Fruit fly (Drosophila melanogaster): ENCODE measurements around the gene Hr38.

The Hr38 gene

DNA sequence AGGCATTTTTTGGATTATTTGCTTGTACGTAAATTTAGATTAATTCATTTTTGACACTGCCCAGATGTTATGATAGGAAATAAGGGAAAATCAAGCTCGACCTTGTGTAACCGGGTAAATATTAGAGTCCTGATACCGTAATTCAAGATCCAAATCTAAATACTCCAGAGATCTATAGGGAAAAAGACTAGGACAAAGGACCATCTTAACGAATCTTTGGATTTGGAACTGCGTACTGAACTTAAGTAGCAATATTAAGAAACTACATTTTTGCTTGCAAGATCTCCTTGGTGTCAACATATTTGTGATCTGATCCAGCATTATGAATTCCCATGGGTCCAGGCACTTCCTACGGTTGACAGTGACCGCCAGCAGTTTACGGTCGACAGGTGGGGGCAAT is 12.1 kb upstream of the Hr38 start, which contains the start of gene CG9316:
CG9316 (minus strand) TSS at position 101 of the 400 bp plus-strand sequence.
- TF ChIP-seq CG17801 (GFP tag; optimal IDR thresholded peaks at IDR 0.05; ENCODE audit: partially characterized antibody), result no peak

dm6 chr2L:20724024-20724423 is 9.6 kb upstream of the Hr38 start:
- no peak for TF ChIP-seq CG17801 (GFP tag; optimal IDR thresholded peaks at IDR 0.05; ENCODE audit: partially characterized antibody)

DNA sequence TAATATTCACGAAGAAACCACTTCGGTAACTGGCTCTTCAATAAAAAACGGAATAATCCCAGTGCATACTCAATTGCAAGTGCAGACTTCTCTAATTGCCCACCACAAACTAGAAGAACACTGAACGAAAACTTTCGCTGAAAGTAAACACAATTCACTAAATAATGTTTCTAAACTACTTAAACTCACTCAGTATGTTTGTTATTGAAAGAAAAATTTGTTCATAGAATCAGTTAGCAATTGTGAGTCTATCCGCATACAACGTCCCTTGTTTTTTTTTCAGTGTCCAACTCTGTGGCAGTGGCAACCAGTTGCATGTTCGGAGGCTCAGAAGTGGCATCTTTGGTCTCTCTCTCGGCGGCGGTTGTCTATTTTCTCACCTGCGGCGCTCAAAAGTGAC is 7.1 kb upstream of the Hr38 start:
- TF ChIP-seq CG17801 (GFP tag; optimal IDR thresholded peaks at IDR 0.05; ENCODE audit: partially characterized antibody), result no peak

dm6 chr2L:20720011-20720410 is 5.6 kb upstream of the Hr38 start:
- TF ChIP-seq CG17801 (GFP tag; optimal IDR thresholded peaks at IDR 0.05; ENCODE audit: partially characterized antibody), result no peak

DNA sequence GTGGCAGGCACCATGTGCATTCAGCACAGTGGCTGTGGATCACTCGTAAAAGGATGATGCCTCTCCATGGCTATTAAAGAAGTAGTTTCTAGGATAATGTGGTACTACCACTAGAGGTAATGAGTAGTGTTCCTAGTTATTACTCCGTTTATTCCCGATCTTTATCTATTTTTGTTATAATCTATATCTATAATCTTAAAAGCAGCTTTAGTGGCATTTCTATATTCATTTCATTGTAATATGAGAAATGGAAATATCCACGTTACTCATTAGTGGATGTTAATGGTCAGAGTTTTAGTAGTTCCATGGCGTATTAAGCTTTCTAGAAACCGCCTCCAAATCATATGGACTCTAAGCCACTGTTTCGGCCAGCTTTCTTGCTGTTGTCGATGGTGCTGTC is 2.3 kb upstream of the Hr38 start:
- no peak for TF ChIP-seq CG17801 (GFP tag; optimal IDR thresholded peaks at IDR 0.05; ENCODE audit: partially characterized antibody)

DNA sequence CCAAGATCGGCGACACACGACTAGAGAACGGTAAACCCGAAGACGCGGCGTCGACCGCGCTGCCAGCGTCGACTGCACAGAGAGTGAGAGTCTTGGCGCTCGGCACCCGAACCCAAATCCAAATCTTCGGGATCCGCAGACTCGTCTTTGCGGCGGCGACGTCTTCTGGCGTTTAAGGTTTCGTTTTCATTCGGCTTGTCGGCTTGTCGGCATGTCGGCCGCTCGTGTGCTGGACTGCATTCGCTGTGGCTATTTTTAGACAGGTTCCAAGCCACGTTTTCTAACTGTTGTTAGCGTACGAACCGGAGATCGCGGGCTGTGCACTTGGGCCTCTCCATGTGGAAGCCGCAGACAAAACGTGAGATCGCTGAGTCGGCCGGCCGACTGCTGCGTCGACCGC is 1.7 kb upstream of the Hr38 start:
- peak; percentile 19 for TF ChIP-seq CG17801 (GFP tag; optimal IDR thresholded peaks at IDR 0.05; ENCODE audit: partially characterized antibody)

- TF ChIP-seq CG17801 (GFP tag; optimal IDR thresholded peaks at IDR 0.05; ENCODE audit: partially characterized antibody), result no peak
These were observed 8.5 kb downstream of the Hr38 start for dm6 chr2L:20705869-20706368.

dm6 chr2L:20704511-20705266 is 9.7 kb downstream of the Hr38 start:
- TF ChIP-seq CG17801 (GFP tag; optimal IDR thresholded peaks at IDR 0.05; ENCODE audit: partially characterized antibody), result no peak

- no peak for TF ChIP-seq CG17801 (GFP tag; optimal IDR thresholded peaks at IDR 0.05; ENCODE audit: partially characterized antibody)
These were observed 13.7 kb downstream of the Hr38 start for dm6 chr2L:20700534-20701239.

DNA sequence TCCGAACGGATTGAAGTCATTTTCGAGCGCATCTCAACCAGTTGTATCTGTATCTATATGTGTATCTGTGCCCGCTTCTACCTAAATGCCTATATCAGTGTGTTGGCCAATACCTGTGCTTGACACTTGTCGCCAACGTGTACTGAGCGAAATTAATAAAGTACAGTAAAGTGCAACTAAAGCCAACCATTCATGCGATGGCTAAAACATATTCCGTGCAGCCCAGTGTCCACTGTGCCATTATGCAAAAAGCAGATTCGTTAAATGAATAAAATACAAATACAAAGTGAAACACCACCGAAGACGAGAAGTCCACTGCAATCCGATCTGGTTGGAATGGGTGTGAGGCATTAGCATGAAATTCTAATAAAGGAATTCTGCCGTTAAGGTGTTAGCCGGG is 19.3 kb downstream of the Hr38 start:
- TF ChIP-seq CG17801 (GFP tag; optimal IDR thresholded peaks at IDR 0.05; ENCODE audit: partially characterized antibody), result no peak

dm6 chr2L:20690055-20690454 is 24.3 kb downstream of the Hr38 start:
- TF ChIP-seq CG17801 (GFP tag; optimal IDR thresholded peaks at IDR 0.05; ENCODE audit: partially characterized antibody), result no peak

dm6 chr2L:20688722-20689121 is 25.7 kb downstream of the Hr38 start:
- TF ChIP-seq CG17801 (GFP tag; optimal IDR thresholded peaks at IDR 0.05; ENCODE audit: partially characterized antibody), result no peak

- no peak for TF ChIP-seq CG17801 (GFP tag; optimal IDR thresholded peaks at IDR 0.05; ENCODE audit: partially characterized antibody)
These were observed 32.2 kb downstream of the Hr38 start, which contains the start of gene CG2617 for dm6 chr2L:20682136-20682733. Gene CG2617, plus strand, starts transcription at chr2L:20682368.

- peak; percentile 57 for TF ChIP-seq CG17801 (GFP tag; optimal IDR thresholded peaks at IDR 0.05; ENCODE audit: partially characterized antibody)
These were observed 32.7 kb downstream of the Hr38 start, which contains the start of gene Cen for dm6 chr2L:20681648-20682098. Gene Cen, minus strand, starts transcription at chr2L:20681846.

DNA sequence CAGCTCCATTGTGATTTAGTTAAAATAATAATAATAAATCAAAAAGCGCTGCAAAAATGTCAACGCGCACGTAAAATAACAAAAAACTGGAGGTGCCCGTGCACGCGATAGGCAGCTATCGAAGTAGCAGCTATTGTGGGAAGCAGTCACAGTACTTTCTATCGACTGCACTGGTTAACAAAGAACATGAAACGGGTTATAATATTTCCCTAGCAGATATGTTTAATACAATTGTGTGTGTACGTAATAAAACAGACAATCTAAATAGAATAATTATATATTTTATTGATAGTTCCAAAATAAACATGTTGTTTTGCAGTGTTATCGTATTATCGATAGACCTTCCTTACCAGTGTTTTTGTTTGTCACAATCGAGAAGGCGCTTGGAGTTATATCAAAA is 38.5 kb downstream of the Hr38 start, which contains the start of the genes CG31678 and IKKepsilon:
CG31678 (minus strand) TSS at position 67 of the 400 bp plus-strand sequence.
IKKepsilon (plus strand) TSS at position 171 of the 400 bp plus-strand sequence.
- TF ChIP-seq CG17801 (GFP tag; optimal IDR thresholded peaks at IDR 0.05; ENCODE audit: partially characterized antibody), result peak; percentile 40
